Fruit fly (Drosophila melanogaster) whole organism, embryonic: ENCODE data around the gene XRCC1.

Experiments used
- Blimp-1 ChIP-seq: fragments of 200-800 bp; sonication (Bioruptor generic); optimal IDR thresholded peaks from 3 replicates; lab custom pipeline; 2018; ENCODE audit warnings: missing biosample characterization, missing genetic modification characterization, mild to moderate bottlenecking, moderate library complexity, missing genetic modification reagents
- CG10565 ChIP-seq: fragments of 200-800 bp; sonication (Bioruptor generic); optimal IDR thresholded peaks from 3 replicates; lab custom pipeline; 2016; ENCODE audit warnings: missing biosample characterization, mild to moderate bottlenecking, missing genetic modification characterization
- CG10654 ChIP-seq: fragments of 200-800 bp; sonication (Bioruptor generic); optimal IDR thresholded peaks from 2 replicates; lab custom pipeline; 2016; ENCODE audit warnings: missing biosample characterization, missing genetic modification characterization
- CG1233 ChIP-seq: fragments of 200-800 bp; sonication (Bioruptor generic); optimal IDR thresholded peaks from 4 replicates; lab custom pipeline; 2018; ENCODE audit warnings: missing biosample characterization, mild to moderate bottlenecking, missing genetic modification characterization
- CG13287 ChIP-seq: fragments of 200-800 bp; sonication (Bioruptor generic); IDR thresholded peaks from 2 replicates; pipeline ENCODE4 v1.3.6; 2022; ENCODE audit warnings: missing biosample characterization, missing genetic modification characterization; ENCODE audit not compliant: partially characterized antibody
- CG13424 ChIP-seq: fragments of 200-800 bp; sonication (Bioruptor generic); optimal IDR thresholded peaks from 2 replicates; lab custom pipeline; 2019; ENCODE audit warnings: missing biosample characterization, mild to moderate bottlenecking, missing genetic modification characterization, moderate library complexity
- CG13894 ChIP-seq: fragments of 200-800 bp; sonication (Bioruptor generic); optimal IDR thresholded peaks from 3 replicates; lab custom pipeline; 2018; ENCODE audit warnings: missing biosample characterization, mild to moderate bottlenecking, missing genetic modification characterization, moderate library complexity
- CG14667 ChIP-seq: fragments of 200-800 bp; sonication (Bioruptor generic); IDR thresholded peaks from 2 replicates; pipeline ENCODE4 v1.3.6; 2022; ENCODE audit warnings: missing biosample characterization, missing genetic modification characterization
- CG17328 ChIP-seq: fragments of 200-800 bp; sonication (Bioruptor generic); IDR thresholded peaks from 2 replicates; pipeline ENCODE4 v1.3.6; 2022; ENCODE audit warnings: missing biosample characterization, missing genetic modification characterization
- CG17612 ChIP-seq: fragments of 200-800 bp; sonication (Bioruptor generic); IDR thresholded peaks from 2 replicates; pipeline ENCODE4 v1.3.6; 2022; ENCODE audit warnings: missing biosample characterization, missing genetic modification characterization
- CG32772 ChIP-seq: fragments of 200-800 bp; sonication (Bioruptor generic); IDR thresholded peaks from 2 replicates; pipeline ENCODE4 v1.3.6; 2022; ENCODE audit warnings: missing biosample characterization, missing genetic modification characterization
- CG34376 ChIP-seq: fragments of 200-800 bp; sonication (Bioruptor generic); optimal IDR thresholded peaks from 2 replicates; lab custom pipeline; 2018; ENCODE audit warnings: missing biosample characterization, mild to moderate bottlenecking, missing genetic modification characterization
- CG34422 ChIP-seq: fragments of 200-800 bp; sonication (Bioruptor generic); IDR thresholded peaks from 3 replicates; pipeline ENCODE4 v1.3.6; 2022; ENCODE audit warnings: missing biosample characterization, missing genetic modification characterization
- CG42726 ChIP-seq: fragments of 200-800 bp; sonication (Bioruptor generic); IDR thresholded peaks from 2 replicates; pipeline ENCODE4 v1.3.6; 2022; ENCODE audit warnings: missing biosample characterization, missing genetic modification characterization; ENCODE audit not compliant: partially characterized antibody
- CG6254 ChIP-seq: fragments of 200-800 bp; sonication (Bioruptor generic); optimal IDR thresholded peaks from 3 replicates; lab custom pipeline; 2017; ENCODE audit warnings: mild to moderate bottlenecking, missing biosample characterization, missing genetic modification reagents, missing genetic modification characterization
- CG6689 ChIP-seq: fragments of 200-800 bp; sonication (Bioruptor generic); IDR thresholded peaks from 2 replicates; pipeline ENCODE4 v1.3.6; 2022; ENCODE audit warnings: missing biosample characterization, missing genetic modification characterization
- CG7786 ChIP-seq: fragments of 200-800 bp; sonication (Bioruptor generic); optimal IDR thresholded peaks from 2 replicates; lab custom pipeline; 2016; ENCODE audit warnings: missing biosample characterization, missing genetic modification characterization
- CG7987 ChIP-seq: fragments of 200-800 bp; sonication (Bioruptor generic); optimal IDR thresholded peaks from 2 replicates; lab custom pipeline; 2018; ENCODE audit warnings: missing biosample characterization, mild to moderate bottlenecking, missing genetic modification characterization, moderate library complexity
- CG8388 ChIP-seq: fragments of 200-800 bp; sonication (Bioruptor generic); optimal IDR thresholded peaks from 2 replicates; lab custom pipeline; 2019; ENCODE audit warnings: missing biosample characterization, mild to moderate bottlenecking, missing genetic modification characterization, moderate library complexity
- CG8924 ChIP-seq: fragments of 200-800 bp; optimal IDR thresholded peaks from 3 replicates; lab custom pipeline; 2019; ENCODE audit warnings: missing biosample characterization, mild to moderate bottlenecking, missing genetic modification characterization, moderate library complexity
- Dref ChIP-seq: fragments of 200-800 bp; sonication (Bioruptor generic); IDR thresholded peaks from 2 replicates; pipeline ENCODE4 v1.3.6; 2022; ENCODE audit warnings: missing biosample characterization, missing genetic modification characterization
- HHEX ChIP-seq: fragments of 200-800 bp; sonication (Bioruptor generic); optimal IDR thresholded peaks from 3 replicates; lab custom pipeline; 2017; ENCODE audit warnings: missing biosample characterization, mild to moderate bottlenecking, missing genetic modification characterization, missing genetic modification reagents
- HmgD ChIP-seq: fragments of 200-800 bp; sonication (Bioruptor generic); optimal IDR thresholded peaks from 3 replicates; lab custom pipeline; 2016; ENCODE audit warnings: missing biosample characterization, missing genetic modification characterization
- NC2β ChIP-seq: fragments of 200-800 bp; sonication (Bioruptor generic); optimal IDR thresholded peaks from 2 replicates; lab custom pipeline; 2016; ENCODE audit warnings: missing biosample characterization, missing genetic modification characterization
- Opbp ChIP-seq: fragments of 200-800 bp; sonication (Bioruptor generic); IDR thresholded peaks from 3 replicates; pipeline ENCODE4 v1.3.6; 2022; ENCODE audit warnings: missing biosample characterization, missing genetic modification characterization; ENCODE audit not compliant: partially characterized antibody
- Pdp1 ChIP-seq, 2 experiments: fragments of 200-800 bp; sonication (Bioruptor generic); optimal IDR thresholded peaks; 3 replicates each; lab custom pipeline; 2016; ENCODE audit warnings: missing biosample characterization in 2 of 2, missing genetic modification characterization in 2 of 2, mild to moderate bottlenecking in 1 of 2, moderate library complexity in 1 of 2
- Ptx1 ChIP-seq: fragments of 200-800 bp; sonication (Bioruptor generic); IDR thresholded peaks from 2 replicates; pipeline ENCODE4 v1.3.6; 2022; ENCODE audit warnings: missing biosample characterization, missing genetic modification characterization
- Sox100B ChIP-seq: fragments of 200-800 bp; sonication (Bioruptor generic); optimal IDR thresholded peaks from 3 replicates; lab custom pipeline; 2018; ENCODE audit warnings: missing biosample characterization, mild to moderate bottlenecking, missing genetic modification characterization
- Sox102F ChIP-seq: fragments of 200-800 bp; sonication (Bioruptor generic); optimal IDR thresholded peaks from 2 replicates; lab custom pipeline; 2018; ENCODE audit warnings: missing biosample characterization, mild to moderate bottlenecking, missing genetic modification characterization, moderate library complexity
- Sry-β ChIP-seq: fragments of 200-800 bp; sonication (Bioruptor generic); optimal IDR thresholded peaks from 2 replicates; lab custom pipeline; 2018; ENCODE audit warnings: missing biosample characterization, mild to moderate bottlenecking, missing genetic modification characterization, moderate library complexity
- Trl ChIP-seq, 3 experiments: fragments of >200 bp in 2 of 3; fragments of 200-800 bp in 1 of 3; sonication (Bioruptor generic) in 1 of 3; optimal IDR thresholded peaks; 2 replicates in 1 of 3; 3 replicates in 2 of 3; lab custom pipeline; 2016 to 2017; ENCODE audit warnings: missing biosample characterization in 1 of 3, missing genetic modification characterization in 1 of 3
- br ChIP-seq: fragments of >200 bp; optimal IDR thresholded peaks from 2 replicates; lab custom pipeline; 2017
- chinmo ChIP-seq: fragments of 200-800 bp; sonication (Bioruptor generic); IDR thresholded peaks from 4 replicates; pipeline ENCODE4 v1.3.6; 2022; ENCODE audit warnings: missing biosample characterization, missing genetic modification characterization; ENCODE audit not compliant: partially characterized antibody
- chn ChIP-seq: fragments of 200-800 bp; sonication (Bioruptor generic); optimal IDR thresholded peaks from 2 replicates; lab custom pipeline; 2016; ENCODE audit warnings: missing biosample characterization, missing genetic modification characterization
- crp ChIP-seq, 2 experiments: fragments of 200-800 bp; sonication (Bioruptor generic); optimal IDR thresholded peaks; 2 replicates in 1 of 2; 3 replicates in 1 of 2; lab custom pipeline; 2017; ENCODE audit warnings: missing biosample characterization in 2 of 2, missing genetic modification characterization in 2 of 2, mild to moderate bottlenecking in 1 of 2, moderate library complexity in 1 of 2
- da ChIP-seq: fragments of 200-800 bp; sonication (Bioruptor generic); optimal IDR thresholded peaks from 2 replicates; lab custom pipeline; 2016; ENCODE audit warnings: missing biosample characterization, missing genetic modification characterization
- grau ChIP-seq: fragments of 200-800 bp; optimal IDR thresholded peaks from 3 replicates; lab custom pipeline; 2019; ENCODE audit warnings: missing biosample characterization, mild to moderate bottlenecking, missing genetic modification characterization, moderate library complexity
- hbn ChIP-seq: fragments of 200-800 bp; sonication (Bioruptor generic); IDR thresholded peaks from 2 replicates; pipeline ENCODE4 v1.3.6; 2022; ENCODE audit warnings: missing biosample characterization, missing genetic modification characterization; ENCODE audit not compliant: partially characterized antibody
- hkb ChIP-seq, 2 experiments: fragments of 200-800 bp in 1 of 2; fragments of >200 bp in 1 of 2; sonication (Bioruptor generic) in 1 of 2; IDR thresholded peaks in 1 of 2; optimal IDR thresholded peaks in 1 of 2; 2 replicates each; pipeline versions ENCODE4 v1.3.6 to Lab custom; 2017 to 2022; ENCODE audit warnings: missing biosample characterization in 1 of 2, missing genetic modification characterization in 1 of 2
- jing ChIP-seq: fragments of 200-800 bp; sonication (Bioruptor generic); optimal IDR thresholded peaks from 2 replicates; lab custom pipeline; 2018; ENCODE audit warnings: missing biosample characterization, mild to moderate bottlenecking, missing genetic modification characterization
- lmd ChIP-seq: fragments of 200-800 bp; sonication (Bioruptor generic); IDR thresholded peaks from 2 replicates; pipeline ENCODE4 v1.3.6; 2022; ENCODE audit warnings: missing biosample characterization, missing genetic modification characterization
- nerfin-2 ChIP-seq: fragments of 200-800 bp; sonication (Bioruptor generic); IDR thresholded peaks from 2 replicates; pipeline ENCODE4 v1.3.6; 2022; ENCODE audit warnings: missing biosample characterization, missing genetic modification characterization; ENCODE audit not compliant: partially characterized antibody
- onecut ChIP-seq: fragments of 200-800 bp; sonication (Bioruptor generic); IDR thresholded peaks from 2 replicates; pipeline ENCODE4 v1.3.6; 2022; ENCODE audit warnings: missing biosample characterization, missing genetic modification characterization
- org-1 ChIP-seq: fragments of 200-800 bp; sonication (Bioruptor generic); optimal IDR thresholded peaks from 2 replicates; lab custom pipeline; 2017; ENCODE audit warnings: missing biosample characterization, missing genetic modification characterization
- ranshi ChIP-seq: fragments of 200-800 bp; sonication (Bioruptor generic); IDR thresholded peaks from 2 replicates; pipeline ENCODE4 v1.3.6; 2022; ENCODE audit warnings: missing biosample characterization, missing genetic modification characterization
- schlank ChIP-seq: fragments of 200-800 bp; sonication (Bioruptor generic); optimal IDR thresholded peaks from 2 replicates; lab custom pipeline; 2018; ENCODE audit warnings: missing biosample characterization, mild to moderate bottlenecking, missing genetic modification characterization
- so ChIP-seq: fragments of 200-800 bp; sonication (Bioruptor generic); IDR thresholded peaks from 3 replicates; pipeline ENCODE4 v1.3.6; 2022; ENCODE audit warnings: missing biosample characterization, missing genetic modification characterization
- tio ChIP-seq: fragments of 200-800 bp; sonication (Bioruptor generic); optimal IDR thresholded peaks from 2 replicates; lab custom pipeline; 2017; ENCODE audit warnings: missing biosample characterization, missing genetic modification characterization, inconsistent platforms
- zfh2 ChIP-seq: fragments of 200-800 bp; sonication (Bioruptor generic); optimal IDR thresholded peaks from 2 replicates; lab custom pipeline; 2016; ENCODE audit warnings: missing biosample characterization, missing genetic modification characterization

XRCC1 gene

dm6 chrX:5285835-5286234, 43.8 kb upstream of the XRCC1 start (continued):
- no peak for TF ChIP-seq HmgD (GFP tag; lab: Kevin White, UChicago)
- TF ChIP-seq Blimp-1 (GFP tag; lab: Kevin White, UChicago) = peak; percentile 63
- no peak for TF ChIP-seq Opbp
- TF ChIP-seq jing (GFP tag; lab: Kevin White, UChicago) = no peak
- no peak; the same call in 2 of the 3 replicates for TF ChIP-seq CG34422 (GFP tag; lab: Robert Waterston, UW)
- TF ChIP-seq CG8924 (tag; lab: Kevin White, UChicago) = peak; percentile 36
- TF ChIP-seq CG1233 = peak; percentile 41
- no peak for TF ChIP-seq CG10565 (GFP tag; lab: Kevin White, UChicago)
- TF ChIP-seq CG7786 (GFP tag; lab: Kevin White, UChicago) = peak; percentile 45
- TF ChIP-seq Sox100B = peak; percentile 23
- no peak for TF ChIP-seq CG6254 (GFP tag; lab: Kevin White, UChicago)
- no peak for TF ChIP-seq NC2β (GFP tag; lab: Kevin White, UChicago)
- no peak for TF ChIP-seq chinmo (GFP tag; lab: Robert Waterston, UW)
- no peak for TF ChIP-seq CG7987 (GFP tag; lab: Kevin White, UChicago)
- peak; percentile 13 for TF ChIP-seq zfh2
- no peak for TF ChIP-seq da
- TF ChIP-seq CG13424 (tag; lab: Kevin White, UChicago) = peak; percentile 70
- no peak for TF ChIP-seq CG17612 (GFP tag; lab: Robert Waterston, UW)
- TF ChIP-seq CG10654 (GFP tag; lab: Kevin White, UChicago) = peak; percentile 33
- TF ChIP-seq nerfin-2 (GFP tag; lab: Robert Waterston, UW) = no peak
- TF ChIP-seq hkb (optimal IDR thresholded peaks at IDR 0.05; lab: Kevin White, UChicago) = no peak
- peak; percentile 72; the same call in 1 of the 2 replicates for TF ChIP-seq hkb (GFP tag; IDR thresholded peaks at IDR 0.05; lab: Robert Waterston, UW)
- TF ChIP-seq Trl (optimal IDR thresholded peaks at IDR 0.05; lab: Kevin White, UChicago) = no peak
- TF ChIP-seq Trl (GFP tag; optimal IDR thresholded peaks at IDR 0.05; lab: Kevin White, UChicago) = peak; percentile 18
- no peak for TF ChIP-seq so (GFP tag; lab: Robert Waterston, UW)
- peak; percentile 30; the same call in 1 of the 2 replicates for TF ChIP-seq ranshi (GFP tag; lab: Robert Waterston, UW)
- TF ChIP-seq onecut (GFP tag; lab: Robert Waterston, UW) = peak; percentile 48
- 0 out of 2 replicates have a peak, but pooled peaks have one; percentile 20 for TF ChIP-seq CG32772 (GFP tag; lab: Robert Waterston, UW)
- 0 out of 2 replicates have a peak, but pooled peaks have one; percentile 16 for TF ChIP-seq CG14667 (GFP tag; lab: Robert Waterston, UW)
- TF ChIP-seq CG6689 (GFP tag; lab: Robert Waterston, UW) = 0 out of 2 replicates have a peak, but pooled peaks have one; percentile 15
- TF ChIP-seq hbn (GFP tag; lab: Robert Waterston, UW) = no peak
- no peak for TF ChIP-seq CG42726 (GFP tag; lab: Robert Waterston, UW)
- peak; percentile 56 for TF ChIP-seq grau (tag; lab: Kevin White, UChicago)
- TF ChIP-seq chn (GFP tag; lab: Kevin White, UChicago) = no peak
- peak; percentile 10 for TF ChIP-seq org-1 (GFP tag; lab: Kevin White, UChicago)
- peak; percentile 50 for TF ChIP-seq CG13894 (tag; lab: Kevin White, UChicago)
- peak; percentile 4 for TF ChIP-seq CG8388
- TF ChIP-seq HHEX = peak; percentile 34
- TF ChIP-seq Sry-β = no peak
- TF ChIP-seq Dref (GFP tag; lab: Robert Waterston, UW) = no peak
- TF ChIP-seq CG17328 (GFP tag; lab: Robert Waterston, UW) = peak; percentile 37
- TF ChIP-seq CG13287 (GFP tag; lab: Robert Waterston, UW) = no peak
- TF ChIP-seq tio (GFP tag; lab: Kevin White, UChicago) = no peak
- no peak for TF ChIP-seq CG34376
- TF ChIP-seq br = no peak
- TF ChIP-seq lmd (GFP tag; lab: Robert Waterston, UW) = peak; percentile 32; the same call in 1 of the 2 replicates
- peak; percentile 49 for TF ChIP-seq Sox102F (GFP tag; lab: Kevin White, UChicago)
- peak; percentile 0 to 29 for TF ChIP-seq Pdp1 (GFP tag; optimal IDR thresholded peaks at IDR 0.05; lab: Kevin White, UChicago)
- peak; percentile 40; the same call in 1 of the 2 replicates for TF ChIP-seq Ptx1 (GFP tag; lab: Robert Waterston, UW)
- no peak for TF ChIP-seq crp (GFP tag; optimal IDR thresholded peaks at IDR 0.05; lab: Kevin White, UChicago)
- no peak for TF ChIP-seq schlank (tag; lab: Kevin White, UChicago)
